Worm (Caenorhabditis elegans) whole organism, mixed stage, embryonic: ENCODE measurements around the gene B0353.1.

Source experiments
- blmp-1 ChIP-seq: fragments of 150-350 bp; optimal IDR thresholded peaks from 2 replicates; lab custom pipeline; 2014; ENCODE audit warnings: missing biosample characterization, missing genetic modification characterization
- ceh-83 ChIP-seq: fragments of 200-800 bp; sonication (Bioruptor generic); optimal IDR thresholded peaks from 2 replicates; lab custom pipeline; 2018; ENCODE audit warnings: mild to moderate bottlenecking, missing genetic modification characterization, missing compliant biosample characterization
- ces-1 ChIP-seq: fragments of 150-350 bp; optimal IDR thresholded peaks from 2 replicates; lab custom pipeline; 2014; ENCODE audit warnings: missing biosample characterization, missing genetic modification reagents, missing genetic modification characterization
- cnd-1 ChIP-seq: fragments of 200-800 bp; sonication (Bioruptor generic); optimal IDR thresholded peaks from 2 replicates; lab custom pipeline; 2018; ENCODE audit warnings: mild to moderate bottlenecking, missing genetic modification characterization, missing compliant biosample characterization
- drap-1 ChIP-seq: fragments of 200-800 bp; sonication (Bioruptor generic); optimal IDR thresholded peaks from 3 replicates; lab custom pipeline; 2018; ENCODE audit warnings: mild to moderate bottlenecking, missing genetic modification characterization, missing compliant biosample characterization
- lin-13 ChIP-seq: fragments of 150-350 bp; optimal IDR thresholded peaks from 2 replicates; lab custom pipeline; 2014; ENCODE audit warnings: missing biosample characterization, missing genetic modification characterization
- lsy-2 ChIP-seq: fragments of 150-350 bp; optimal IDR thresholded peaks from 2 replicates; lab custom pipeline; 2014; ENCODE audit warnings: missing biosample characterization, missing genetic modification characterization
- nhr-12 ChIP-seq: fragments of 150-350 bp; optimal IDR thresholded peaks from 2 replicates; lab custom pipeline; 2014; ENCODE audit warnings: missing biosample characterization, missing genetic modification characterization
- nhr-237 ChIP-seq: fragments of 150-350 bp; optimal IDR thresholded peaks from 2 replicates; lab custom pipeline; 2014; ENCODE audit warnings: missing biosample characterization, missing genetic modification characterization
- snpc-4 ChIP-seq: fragments of 150-350 bp; optimal IDR thresholded peaks from 2 replicates; lab custom pipeline; 2014; ENCODE audit warnings: missing biosample characterization, missing genetic modification characterization
- sptf-1 ChIP-seq: sonication (generic microtip); optimal IDR thresholded peaks from 2 replicates; lab custom pipeline; 2017; ENCODE audit warnings: mild to moderate bottlenecking, missing genetic modification characterization, moderate library complexity, missing compliant biosample characterization
- unc-120 ChIP-seq: sonication (generic microtip); optimal IDR thresholded peaks from 2 replicates; lab custom pipeline; 2017; ENCODE audit warnings: missing genetic modification characterization, missing compliant biosample characterization; ENCODE audit not compliant: poor library complexity, severe bottlenecking

DNA sequence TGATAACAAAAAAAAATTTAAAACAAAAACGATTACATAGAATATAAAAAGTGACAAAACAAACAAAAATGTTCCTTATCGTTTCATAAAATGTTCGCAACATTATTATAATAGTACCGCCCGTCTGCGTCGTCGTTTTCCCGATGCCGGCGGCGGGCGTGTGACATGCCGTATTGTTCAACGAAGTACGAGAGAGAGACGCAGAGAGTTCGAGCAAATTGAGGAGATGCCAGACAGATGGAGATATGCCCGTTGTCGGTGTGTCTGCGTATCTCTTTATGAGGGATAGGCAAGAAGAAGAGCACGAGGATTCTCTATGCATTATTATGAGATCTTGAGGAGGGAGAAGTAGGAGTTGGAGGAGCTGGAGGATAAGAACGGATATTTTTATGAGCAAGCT, 68.0 kb downstream of the B0353.1 start:
- TF ChIP-seq blmp-1 (no peak), ces-1 (peak; percentile 91), lsy-2 (tag; lab: Kevin White, UChicago) (peak; percentile 40), nhr-237 (tag; lab: Kevin White, UChicago) (peak; percentile 84), lin-13 (tag; lab: Kevin White, UChicago) (peak; percentile 16), cnd-1 (peak; percentile 63), snpc-4 (no peak), ceh-83 (GFP tag; lab: Kevin White, UChicago) (no peak), unc-120 (tag; lab: Kevin White, UChicago) (peak; percentile 99), sptf-1 (peak; percentile 59), drap-1 (peak; percentile 53), nhr-12 (tag; lab: Kevin White, UChicago) (no peak)
